Worm (Caenorhabditis elegans) whole organism, L2 larva: ENCODE results near the gene F23D12.7.

ENCODE experiments used
- F13H6.1 ChIP-seq: sonication (generic microtip); optimal IDR thresholded peaks from 2 replicates; lab custom pipeline; 2016; ENCODE audit warnings: missing genetic modification characterization, missing compliant biosample characterization
- ZK546.5 ChIP-seq: sonication (generic microtip); optimal IDR thresholded peaks from 2 replicates; lab custom pipeline; 2017; ENCODE audit warnings: missing biosample characterization, missing genetic modification characterization
- blmp-1 ChIP-seq: sonication (generic microtip); optimal IDR thresholded peaks from 2 replicates; lab custom pipeline; 2017; ENCODE audit warnings: missing genetic modification characterization, mild to moderate bottlenecking, missing compliant biosample characterization, antibody characterized with exemption, moderate library complexity; ENCODE audit not compliant: insufficient read depth
- ceh-82 ChIP-seq: fragments of 150-350 bp; optimal IDR thresholded peaks from 2 replicates; lab custom pipeline; 2014; ENCODE audit warnings: missing biosample characterization, missing genetic modification characterization
- dmd-4 ChIP-seq: sonication (generic microtip); optimal IDR thresholded peaks from 2 replicates; lab custom pipeline; 2017; ENCODE audit warnings: missing biosample characterization, missing genetic modification characterization
- gmeb-1 ChIP-seq: fragments of 150-350 bp; optimal IDR thresholded peaks from 2 replicates; lab custom pipeline; 2014; ENCODE audit warnings: missing biosample characterization, missing genetic modification characterization
- mbf-1 ChIP-seq: sonication (generic microtip); optimal IDR thresholded peaks from 2 replicates; lab custom pipeline; 2017; ENCODE audit warnings: missing biosample characterization, missing genetic modification characterization
- nhr-10 ChIP-seq: sonication (generic microtip); optimal IDR thresholded peaks from 2 replicates; lab custom pipeline; 2017; ENCODE audit warnings: missing biosample characterization, missing genetic modification characterization
- nhr-12 ChIP-seq: fragments of 150-350 bp; optimal IDR thresholded peaks from 2 replicates; lab custom pipeline; 2014; ENCODE audit warnings: missing biosample characterization, missing genetic modification characterization
- nhr-25 ChIP-seq: fragments of 150-350 bp; sonication (generic microtip); optimal IDR thresholded peaks from 3 replicates; lab custom pipeline; 2014; ENCODE audit warnings: missing biosample characterization, missing genetic modification characterization
- sem-4 ChIP-seq: fragments of 150-350 bp; optimal IDR thresholded peaks from 2 replicates; lab custom pipeline; 2014; ENCODE audit warnings: missing biosample characterization, missing genetic modification reagents, missing genetic modification characterization
- skn-1 ChIP-seq: sonication (generic microtip); optimal IDR thresholded peaks from 2 replicates; lab custom pipeline; 2017; ENCODE audit warnings: missing biosample characterization, missing genetic modification characterization
- unc-55 ChIP-seq: fragments of 150-350 bp; sonication (generic microtip); optimal IDR thresholded peaks from 3 replicates; lab custom pipeline; 2014; ENCODE audit warnings: missing biosample characterization, missing genetic modification reagents, missing genetic modification characterization
- zag-1 ChIP-seq: fragments of 150-350 bp; optimal IDR thresholded peaks from 2 replicates; lab custom pipeline; 2014; ENCODE audit warnings: missing biosample characterization, missing genetic modification characterization

The F23D12.7 gene

DNA sequence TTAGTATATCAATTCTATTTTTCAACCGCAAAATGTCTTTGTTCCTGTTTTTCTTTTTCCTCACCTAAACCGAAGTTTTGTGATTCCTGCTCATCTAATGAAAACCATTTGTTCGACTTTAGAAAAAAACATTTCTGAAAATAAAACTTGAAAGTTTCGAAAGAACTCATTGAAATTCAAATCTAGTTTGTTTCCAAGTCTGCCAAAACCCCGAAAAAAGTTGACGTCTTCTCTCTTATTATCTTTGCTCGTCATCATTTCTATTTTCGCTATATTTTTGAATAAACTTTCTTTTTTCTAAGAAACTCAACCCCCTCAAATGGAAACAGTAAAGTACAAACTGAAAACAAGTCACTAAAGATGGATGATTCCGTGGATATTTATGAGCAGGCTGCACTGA, 47.8 kb downstream of the F23D12.7 start, which contains the start of gene frpr-17:
Gene frpr-17, plus strand, starts transcription at position 301 of the 400 bp plus-strand sequence.
- TF ChIP-seq gmeb-1 (tag; lab: Kevin White, UChicago) (no peak), nhr-10 (tag; lab: Kevin White, UChicago) (no peak), nhr-12 (tag; lab: Kevin White, UChicago) (no peak), mbf-1 (tag; lab: Kevin White, UChicago) (no peak), zag-1 (no peak), skn-1 (tag; lab: Kevin White, UChicago) (no peak), sem-4 (tag; lab: Kevin White, UChicago) (no peak), unc-55 (GFP tag; lab: Kevin White, UChicago) (no peak), ceh-82 (tag; lab: Kevin White, UChicago) (no peak), blmp-1 (tag; lab: Kevin White, UChicago) (no peak), F13H6.1 (no peak), ZK546.5 (tag; lab: Kevin White, UChicago) (no peak), nhr-25 (tag; lab: Kevin White, UChicago) (no peak), dmd-4 (tag; lab: Kevin White, UChicago) (no peak)
